Fruit fly (Drosophila melanogaster) whole organism, embryonic: ENCODE data around the gene CG13984.

ENCODE experiments used
- Ada2b ChIP-seq: fragments of 200-800 bp; sonication (Bioruptor generic); IDR thresholded peaks from 2 replicates; pipeline ENCODE4 v1.3.6; 2022; ENCODE audit warnings: missing biosample characterization, missing genetic modification characterization
- Aef1 ChIP-seq: fragments of 200-800 bp; sonication (Bioruptor generic); IDR thresholded peaks from 3 replicates; pipeline ENCODE4 v1.3.6; 2022; ENCODE audit warnings: missing biosample characterization, missing genetic modification characterization
- Atf-2 ChIP-seq: fragments of 200-800 bp; sonication (Bioruptor generic); optimal IDR thresholded peaks from 2 replicates; lab custom pipeline; 2016; ENCODE audit warnings: missing biosample characterization, missing genetic modification characterization
- BtbVII ChIP-seq: fragments of 200-800 bp; sonication (Bioruptor generic); optimal IDR thresholded peaks from 3 replicates; lab custom pipeline; 2017; ENCODE audit warnings: missing biosample characterization, mild to moderate bottlenecking, missing genetic modification characterization
- CG10147 ChIP-seq: fragments of 200-800 bp; sonication (Bioruptor generic); optimal IDR thresholded peaks from 2 replicates; lab custom pipeline; 2019; ENCODE audit warnings: missing biosample characterization, mild to moderate bottlenecking, missing genetic modification characterization, moderate library complexity
- CG10431 ChIP-seq: fragments of 200-800 bp; sonication (Bioruptor generic); optimal IDR thresholded peaks from 3 replicates; lab custom pipeline; 2018; ENCODE audit warnings: missing biosample characterization, mild to moderate bottlenecking, missing genetic modification characterization
- CG10565 ChIP-seq: fragments of 200-800 bp; sonication (Bioruptor generic); optimal IDR thresholded peaks from 3 replicates; lab custom pipeline; 2016; ENCODE audit warnings: missing biosample characterization, mild to moderate bottlenecking, missing genetic modification characterization
- CG12071 ChIP-seq: fragments of 200-800 bp; sonication (Bioruptor generic); optimal IDR thresholded peaks from 3 replicates; lab custom pipeline; 2018; ENCODE audit warnings: missing biosample characterization, mild to moderate bottlenecking, missing genetic modification characterization
- CG12104 ChIP-seq: fragments of 200-800 bp; sonication (Bioruptor generic); optimal IDR thresholded peaks from 3 replicates; lab custom pipeline; 2016; ENCODE audit warnings: missing biosample characterization, missing genetic modification characterization
- CG12236 ChIP-seq: fragments of 200-800 bp; sonication (Bioruptor generic); optimal IDR thresholded peaks from 2 replicates; lab custom pipeline; 2016; ENCODE audit warnings: missing biosample characterization, missing genetic modification characterization
- CG13424 ChIP-seq: fragments of 200-800 bp; sonication (Bioruptor generic); optimal IDR thresholded peaks from 2 replicates; lab custom pipeline; 2019; ENCODE audit warnings: missing biosample characterization, mild to moderate bottlenecking, missing genetic modification characterization, moderate library complexity
- CG14710 ChIP-seq: fragments of 200-800 bp; sonication (Bioruptor generic); optimal IDR thresholded peaks from 3 replicates; lab custom pipeline; 2019; ENCODE audit warnings: missing biosample characterization, mild to moderate bottlenecking, missing genetic modification characterization, moderate library complexity
- CG14965 ChIP-seq: fragments of 200-800 bp; sonication (Bioruptor generic); optimal IDR thresholded peaks from 2 replicates; lab custom pipeline; 2016; ENCODE audit warnings: missing biosample characterization, missing genetic modification characterization, borderline replicate concordance
- CG15269 ChIP-seq: fragments of 200-800 bp; sonication (Bioruptor generic); optimal IDR thresholded peaks from 2 replicates; lab custom pipeline; 2018; ENCODE audit warnings: missing biosample characterization, mild to moderate bottlenecking, missing genetic modification characterization, moderate library complexity
- CG16863 ChIP-seq: fragments of 200-800 bp; sonication (Bioruptor generic); optimal IDR thresholded peaks from 3 replicates; lab custom pipeline; 2016; ENCODE audit warnings: missing biosample characterization, missing genetic modification characterization
- CG18764 ChIP-seq: fragments of 200-800 bp; sonication (Bioruptor generic); optimal IDR thresholded peaks from 3 replicates; lab custom pipeline; 2016; ENCODE audit warnings: missing biosample characterization, missing genetic modification characterization
- CG2678 ChIP-seq: fragments of 200-800 bp; sonication (Bioruptor generic); optimal IDR thresholded peaks from 3 replicates; lab custom pipeline; 2019; ENCODE audit warnings: missing biosample characterization, mild to moderate bottlenecking, missing genetic modification characterization, moderate library complexity
- CG32767 ChIP-seq: fragments of 200-800 bp; sonication (Bioruptor generic); IDR thresholded peaks from 2 replicates; pipeline ENCODE4 v1.3.6; 2022; ENCODE audit warnings: missing biosample characterization, missing genetic modification characterization
- CG32772 ChIP-seq: fragments of 200-800 bp; sonication (Bioruptor generic); IDR thresholded peaks from 2 replicates; pipeline ENCODE4 v1.3.6; 2022; ENCODE audit warnings: missing biosample characterization, missing genetic modification characterization
- CG3281 ChIP-seq: fragments of 200-800 bp; sonication (Bioruptor generic); optimal IDR thresholded peaks from 3 replicates; lab custom pipeline; 2017; ENCODE audit warnings: missing biosample characterization, mild to moderate bottlenecking, missing genetic modification characterization
- CG34224 ChIP-seq: fragments of 200-800 bp; sonication (Bioruptor generic); IDR thresholded peaks from 3 replicates; pipeline ENCODE4 v1.3.6; 2022; ENCODE audit warnings: missing biosample characterization, missing genetic modification characterization; ENCODE audit not compliant: partially characterized antibody
- CG4424 ChIP-seq: fragments of 200-800 bp; sonication (Bioruptor generic); optimal IDR thresholded peaks from 3 replicates; lab custom pipeline; 2016; ENCODE audit warnings: missing biosample characterization, missing genetic modification characterization
- CG4617 ChIP-seq: fragments of 200-800 bp; sonication (Bioruptor generic); optimal IDR thresholded peaks from 3 replicates; lab custom pipeline; 2016; ENCODE audit warnings: missing biosample characterization, missing genetic modification characterization, borderline replicate concordance
- CG7963 ChIP-seq: fragments of 200-800 bp; sonication (Bioruptor generic); IDR thresholded peaks from 3 replicates; pipeline ENCODE4 v1.3.6; 2022; ENCODE audit warnings: missing biosample characterization, missing genetic modification characterization; ENCODE audit not compliant: partially characterized antibody
- CG9437 ChIP-seq: fragments of 200-800 bp; sonication (Bioruptor generic); optimal IDR thresholded peaks from 2 replicates; lab custom pipeline; 2018; ENCODE audit warnings: missing biosample characterization, mild to moderate bottlenecking, missing genetic modification characterization
- CkIIα-i1 ChIP-seq: fragments of 200-800 bp; sonication (Bioruptor generic); IDR thresholded peaks from 2 replicates; pipeline ENCODE4 v1.3.6; 2022; ENCODE audit warnings: missing biosample characterization, missing genetic modification characterization
- Drgx ChIP-seq: fragments of 200-800 bp; sonication (Bioruptor generic); IDR thresholded peaks from 2 replicates; pipeline ENCODE4 v1.3.6; 2022; ENCODE audit warnings: missing biosample characterization, missing genetic modification characterization
- Gsc ChIP-seq: fragments of 200-800 bp; sonication (Bioruptor generic); IDR thresholded peaks from 2 replicates; pipeline ENCODE4 v1.3.6; 2022; ENCODE audit warnings: missing biosample characterization, missing genetic modification characterization
- Lhr ChIP-seq: fragments of 200-800 bp; sonication (Bioruptor generic); optimal IDR thresholded peaks from 3 replicates; lab custom pipeline; 2017; ENCODE audit warnings: mild to moderate bottlenecking, missing biosample characterization, missing genetic modification reagents, missing genetic modification characterization
- Mad ChIP-seq: fragments of 200-800 bp; sonication (Bioruptor generic); optimal IDR thresholded peaks from 2 replicates; lab custom pipeline; 2016; ENCODE audit warnings: missing biosample characterization, missing genetic modification characterization
- Meics ChIP-seq: fragments of 200-800 bp; sonication (Bioruptor generic); optimal IDR thresholded peaks from 2 replicates; lab custom pipeline; 2017; ENCODE audit warnings: missing biosample characterization, mild to moderate bottlenecking, missing genetic modification characterization
- Myb ChIP-seq: fragments of 200-800 bp; sonication (Bioruptor generic); optimal IDR thresholded peaks from 2 replicates; lab custom pipeline; 2016; ENCODE audit warnings: missing biosample characterization, missing genetic modification characterization
- Opbp ChIP-seq: fragments of 200-800 bp; sonication (Bioruptor generic); IDR thresholded peaks from 3 replicates; pipeline ENCODE4 v1.3.6; 2022; ENCODE audit warnings: missing biosample characterization, missing genetic modification characterization; ENCODE audit not compliant: partially characterized antibody
- PHDP ChIP-seq: fragments of 200-800 bp; sonication (Bioruptor generic); optimal IDR thresholded peaks from 3 replicates; lab custom pipeline; 2018; ENCODE audit warnings: missing biosample characterization, mild to moderate bottlenecking, missing genetic modification characterization, moderate library complexity
- TFAM ChIP-seq: fragments of 200-800 bp; sonication (Bioruptor generic); optimal IDR thresholded peaks from 2 replicates; lab custom pipeline; 2017; ENCODE audit warnings: missing biosample characterization, missing genetic modification characterization, inconsistent platforms
- chm ChIP-seq: fragments of 200-800 bp; sonication (Bioruptor generic); IDR thresholded peaks from 2 replicates; pipeline ENCODE4 v1.3.6; 2022; ENCODE audit warnings: missing biosample characterization, missing genetic modification characterization
- corto ChIP-seq: fragments of 200-800 bp; sonication (Bioruptor generic); optimal IDR thresholded peaks from 2 replicates; lab custom pipeline; 2016; ENCODE audit warnings: missing biosample characterization, mild to moderate bottlenecking, missing genetic modification characterization, moderate library complexity
- grau ChIP-seq: fragments of 200-800 bp; optimal IDR thresholded peaks from 3 replicates; lab custom pipeline; 2019; ENCODE audit warnings: missing biosample characterization, mild to moderate bottlenecking, missing genetic modification characterization, moderate library complexity
- nom ChIP-seq: fragments of 200-800 bp; sonication (Bioruptor generic); optimal IDR thresholded peaks from 2 replicates; lab custom pipeline; 2017; ENCODE audit warnings: missing biosample characterization, missing genetic modification characterization, mild to moderate bottlenecking, moderate library complexity, missing genetic modification reagents
- row ChIP-seq: fragments of 200-800 bp; sonication (Bioruptor generic); IDR thresholded peaks from 3 replicates; pipeline ENCODE4 v1.3.6; 2022; ENCODE audit warnings: missing biosample characterization, missing genetic modification characterization
- sc ChIP-seq, 3 experiments: fragments of >200 bp in 2 of 3; fragments of 200-800 bp in 1 of 3; sonication (Bioruptor generic) in 1 of 3; optimal IDR thresholded peaks; 2 replicates in 2 of 3; 3 replicates in 1 of 3; lab custom pipeline; 2017; ENCODE audit warnings: mild to moderate bottlenecking in 1 of 3, missing biosample characterization in 1 of 3, missing genetic modification characterization in 1 of 3, missing genetic modification reagents in 1 of 3
- sens-2 ChIP-seq: fragments of 200-800 bp; sonication (Bioruptor generic); IDR thresholded peaks from 2 replicates; pipeline ENCODE4 v1.3.6; 2022; ENCODE audit warnings: missing biosample characterization, missing genetic modification characterization
- ssp ChIP-seq: fragments of 200-800 bp; sonication (Bioruptor generic); IDR thresholded peaks from 2 replicates; pipeline ENCODE4 v1.3.6; 2022; ENCODE audit warnings: missing biosample characterization, missing genetic modification characterization
- stwl ChIP-seq: fragments of 200-800 bp; sonication (Bioruptor generic); optimal IDR thresholded peaks from 3 replicates; lab custom pipeline; 2018; ENCODE audit warnings: missing biosample characterization, mild to moderate bottlenecking, missing genetic modification characterization, moderate library complexity
- sug ChIP-seq: fragments of 200-800 bp; optimal IDR thresholded peaks from 2 replicates; lab custom pipeline; 2019; ENCODE audit warnings: missing biosample characterization, mild to moderate bottlenecking, missing genetic modification characterization, moderate library complexity
- tio ChIP-seq: fragments of 200-800 bp; sonication (Bioruptor generic); optimal IDR thresholded peaks from 2 replicates; lab custom pipeline; 2017; ENCODE audit warnings: missing biosample characterization, missing genetic modification characterization, inconsistent platforms
- tx ChIP-seq: fragments of 200-800 bp; sonication (Bioruptor generic); optimal IDR thresholded peaks from 2 replicates; lab custom pipeline; 2016; ENCODE audit warnings: missing biosample characterization, missing genetic modification characterization
- unc-4 ChIP-seq: fragments of 200-800 bp; sonication (Bioruptor generic); IDR thresholded peaks from 2 replicates; pipeline ENCODE4 v1.3.6; 2022; ENCODE audit warnings: missing biosample characterization, missing genetic modification characterization; ENCODE audit not compliant: partially characterized antibody
- vvl ChIP-seq: fragments of 200-800 bp; sonication (Bioruptor generic); IDR thresholded peaks from 2 replicates; pipeline ENCODE4 v1.3.6; 2022; ENCODE audit warnings: missing biosample characterization, missing genetic modification characterization
- zf30C ChIP-seq: fragments of 200-800 bp; sonication (Bioruptor generic); optimal IDR thresholded peaks from 3 replicates; lab custom pipeline; 2018; ENCODE audit warnings: missing biosample characterization, mild to moderate bottlenecking, missing genetic modification characterization

The CG13984 gene

DNA sequence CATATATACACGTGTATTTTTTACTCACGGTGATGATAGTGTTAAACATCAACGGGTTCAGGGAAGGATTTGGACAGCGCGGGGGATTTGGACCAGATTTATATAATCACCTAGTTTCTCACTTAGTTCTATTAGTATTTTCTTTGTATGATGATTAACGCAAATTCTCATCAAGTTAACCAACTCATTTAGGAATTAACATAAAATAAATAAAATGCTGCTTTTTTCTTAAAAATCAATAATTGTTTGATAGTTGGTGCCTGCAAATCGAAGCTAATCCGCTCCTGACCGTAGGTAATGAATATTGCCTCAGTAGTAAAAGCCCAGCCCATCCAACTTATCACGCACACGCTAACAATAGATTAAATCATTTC lies 43.2 kb downstream of the CG13984 start (continued):
- no peak for TF ChIP-seq CG14965 (GFP tag; lab: Kevin White, UChicago)
- TF ChIP-seq CG4617 (GFP tag; lab: Kevin White, UChicago), result peak; percentile 38
- TF ChIP-seq TFAM (GFP tag; lab: Kevin White, UChicago), result no peak
- peak; percentile 81 for TF ChIP-seq ssp (GFP tag; lab: Robert Waterston, UW)
- TF ChIP-seq PHDP (tag; lab: Kevin White, UChicago), result peak; percentile 83
- peak; percentile 66; the same call in 1 of the 2 replicates for TF ChIP-seq CG32767
- TF ChIP-seq grau (tag; lab: Kevin White, UChicago), result peak; percentile 90
- peak; percentile 83 for TF ChIP-seq Ada2b (GFP tag; lab: Robert Waterston, UW)
- peak; percentile 72 for TF ChIP-seq CG12071 (GFP tag; lab: Kevin White, UChicago)
- no peak for TF ChIP-seq CG10565 (GFP tag; lab: Kevin White, UChicago)
- TF ChIP-seq CkIIα-i1, result no peak
- no peak for TF ChIP-seq chm (GFP tag; lab: Robert Waterston, UW)
- TF ChIP-seq row, result peak; percentile 96
- TF ChIP-seq CG10147 (GFP tag; lab: Kevin White, UChicago), result peak; percentile 84
- peak; percentile 18 for TF ChIP-seq Lhr
- peak; percentile 63 for TF ChIP-seq Gsc (GFP tag; lab: Robert Waterston, UW)
- TF ChIP-seq CG34224 (GFP tag; lab: Robert Waterston, UW), result no peak
- TF ChIP-seq Opbp (GFP tag; lab: Robert Waterston, UW), result no peak; the same call in 2 of the 3 replicates
- TF ChIP-seq CG15269 (tag; lab: Kevin White, UChicago), result peak; percentile 91
- no peak for TF ChIP-seq sc (optimal IDR thresholded peaks at IDR 0.05; lab: Kevin White, UChicago)
- no peak for TF ChIP-seq sc (GFP tag; optimal IDR thresholded peaks at IDR 0.05; lab: Kevin White, UChicago)
- peak; percentile 29 for TF ChIP-seq CG12236 (GFP tag; lab: Kevin White, UChicago)
- TF ChIP-seq CG32772 (GFP tag; lab: Robert Waterston, UW), result peak; percentile 81
- peak; percentile 76 for TF ChIP-seq tio
- TF ChIP-seq Drgx (GFP tag; lab: Robert Waterston, UW), result no peak
- TF ChIP-seq Myb, result peak; percentile 68
- TF ChIP-seq Meics (GFP tag; lab: Kevin White, UChicago), result peak; percentile 87
- peak; percentile 73 for TF ChIP-seq CG12104 (GFP tag; lab: Kevin White, UChicago)
- TF ChIP-seq CG9437 (GFP tag; lab: Kevin White, UChicago), result peak; percentile 27
- TF ChIP-seq CG14710 (tag; lab: Kevin White, UChicago), result peak; percentile 27
- no peak for TF ChIP-seq CG10431
- TF ChIP-seq Aef1, result peak; percentile 91
- peak; percentile 96 for TF ChIP-seq CG2678 (tag; lab: Kevin White, UChicago)
- peak; percentile 96 for TF ChIP-seq sug (tag; lab: Kevin White, UChicago)
- peak; percentile 90 for TF ChIP-seq CG3281
- TF ChIP-seq Atf-2 (GFP tag; lab: Kevin White, UChicago), result peak; percentile 42
- TF ChIP-seq BtbVII (GFP tag; lab: Kevin White, UChicago), result peak; percentile 83
- TF ChIP-seq tx (GFP tag; lab: Kevin White, UChicago), result peak; percentile 74
- peak; percentile 50 for TF ChIP-seq CG18764 (GFP tag; lab: Kevin White, UChicago)
- TF ChIP-seq CG7963 (GFP tag; lab: Robert Waterston, UW), result no peak
- TF ChIP-seq vvl (GFP tag; lab: Robert Waterston, UW), result peak; percentile 85
- TF ChIP-seq Mad (GFP tag; lab: Kevin White, UChicago), result peak; percentile 48
- TF ChIP-seq nom (GFP tag; lab: Kevin White, UChicago), result no peak
- no peak for TF ChIP-seq corto (GFP tag; lab: Kevin White, UChicago)
- TF ChIP-seq CG16863 (GFP tag; lab: Kevin White, UChicago), result peak; percentile 71
- TF ChIP-seq CG13424 (tag; lab: Kevin White, UChicago), result peak; percentile 86
- TF ChIP-seq unc-4, result no peak
- peak; percentile 78 for TF ChIP-seq CG4424
- no peak for TF ChIP-seq sens-2 (GFP tag; lab: Robert Waterston, UW)
- TF ChIP-seq stwl (tag; lab: Kevin White, UChicago), result no peak
- no peak for TF ChIP-seq zf30C
